Worm (Caenorhabditis elegans) whole organism, L3 larva: ENCODE results near the gene srh-46.

Experiments
- ZK546.5 ChIP-seq: sonication (generic microtip); optimal IDR thresholded peaks from 2 replicates; lab custom pipeline; 2017; ENCODE audit warnings: missing biosample characterization, missing genetic modification characterization
- aly-2 ChIP-seq: fragments of 150-350 bp; optimal IDR thresholded peaks from 2 replicates; lab custom pipeline; 2014; ENCODE audit warnings: missing biosample characterization, missing genetic modification characterization
- ama-1 ChIP-seq: fragments of 150-350 bp; optimal IDR thresholded peaks from 2 replicates; lab custom pipeline; 2018
- ceh-28 ChIP-seq: fragments of 150-350 bp; optimal IDR thresholded peaks from 2 replicates; lab custom pipeline; 2014; ENCODE audit warnings: missing biosample characterization, missing genetic modification reagents, missing genetic modification characterization
- daf-12 ChIP-seq: fragments of 150-350 bp; optimal IDR thresholded peaks from 2 replicates; lab custom pipeline; 2014; ENCODE audit warnings: missing biosample characterization, missing genetic modification reagents, missing genetic modification characterization
- egl-27 ChIP-seq: sonication (generic microtip); optimal IDR thresholded peaks from 4 replicates; lab custom pipeline; 2017; ENCODE audit warnings: missing biosample characterization, missing genetic modification reagents, missing genetic modification characterization
- egl-5 ChIP-seq: fragments of 150-350 bp; optimal IDR thresholded peaks from 2 replicates; lab custom pipeline; 2017; ENCODE audit warnings: missing biosample characterization, missing genetic modification reagents, missing genetic modification characterization, inconsistent platforms
- elt-1 ChIP-seq: fragments of 150-350 bp; optimal IDR thresholded peaks from 2 replicates; lab custom pipeline; 2014; ENCODE audit warnings: missing biosample characterization, missing genetic modification characterization
- elt-2 ChIP-seq: sonication (generic microtip); optimal IDR thresholded peaks from 2 replicates; lab custom pipeline; 2016; ENCODE audit warnings: missing genetic modification reagents, mild to moderate bottlenecking, missing genetic modification characterization, missing compliant biosample characterization
- elt-3 ChIP-seq, 3 experiments: fragments of 150-350 bp in 1 of 3; sonication (generic microtip) in 2 of 3; optimal IDR thresholded peaks; 2 replicates in 2 of 3; 4 replicates in 1 of 3; lab custom pipeline; 2014 to 2017; ENCODE audit warnings: missing biosample characterization in 3 of 3, missing genetic modification characterization in 3 of 3
- eor-1 ChIP-seq, 2 experiments: fragments of 150-350 bp; optimal IDR thresholded peaks; 2 replicates each; lab custom pipeline; 2014 to 2018; ENCODE audit warnings: missing biosample characterization in 2 of 2, missing genetic modification characterization in 2 of 2
- fkh-10 ChIP-seq: sonication (generic microtip); optimal IDR thresholded peaks from 2 replicates; lab custom pipeline; 2017; ENCODE audit warnings: missing biosample characterization, missing genetic modification reagents, missing genetic modification characterization
- fkh-2 ChIP-seq: fragments of 150-350 bp; optimal IDR thresholded peaks from 2 replicates; lab custom pipeline; 2014; ENCODE audit warnings: missing biosample characterization, missing genetic modification reagents, missing genetic modification characterization
- fos-1 ChIP-seq: fragments of 150-350 bp; optimal IDR thresholded peaks from 2 replicates; lab custom pipeline; 2014; ENCODE audit warnings: missing biosample characterization, missing genetic modification characterization
- hmg-11 ChIP-seq: sonication (generic microtip); optimal IDR thresholded peaks from 2 replicates; lab custom pipeline; 2016; ENCODE audit warnings: missing genetic modification characterization, missing compliant biosample characterization
- lin-15B ChIP-seq: fragments of 150-350 bp; optimal IDR thresholded peaks from 2 replicates; lab custom pipeline; 2014; ENCODE audit warnings: missing biosample characterization, missing genetic modification characterization
- lin-39 ChIP-seq: fragments of 150-350 bp; optimal IDR thresholded peaks from 2 replicates; lab custom pipeline; 2018; ENCODE audit warnings: missing biosample characterization, missing genetic modification reagents, missing genetic modification characterization
- mml-1 ChIP-seq: fragments of 150-350 bp; sonication (generic microtip); optimal IDR thresholded peaks from 3 replicates; lab custom pipeline; 2014; ENCODE audit warnings: missing biosample characterization, missing genetic modification characterization
- nfya-1 ChIP-seq: sonication (generic microtip); optimal IDR thresholded peaks from 2 replicates; lab custom pipeline; 2017; ENCODE audit warnings: missing genetic modification characterization, mild to moderate bottlenecking, missing compliant biosample characterization, antibody characterized with exemption, moderate library complexity; ENCODE audit not compliant: insufficient read depth
- nhr-23 ChIP-seq: fragments of 150-350 bp; optimal IDR thresholded peaks from 2 replicates; lab custom pipeline; 2014; ENCODE audit warnings: missing biosample characterization, missing genetic modification reagents, missing genetic modification characterization
- nhr-25 ChIP-seq: sonication (generic microtip); optimal IDR thresholded peaks from 2 replicates; lab custom pipeline; 2017; ENCODE audit warnings: missing biosample characterization, missing genetic modification characterization
- nhr-43 ChIP-seq: sonication (generic microtip); optimal IDR thresholded peaks from 2 replicates; lab custom pipeline; 2016; ENCODE audit warnings: mild to moderate bottlenecking, missing genetic modification characterization, missing compliant biosample characterization; ENCODE audit not compliant: poor library complexity, severe bottlenecking
- nhr-76 ChIP-seq: fragments of 150-350 bp; sonication (generic microtip); optimal IDR thresholded peaks from 5 replicates; lab custom pipeline; 2014; ENCODE audit warnings: missing biosample characterization, missing genetic modification characterization
- nhr-77 ChIP-seq: fragments of 150-350 bp; optimal IDR thresholded peaks from 2 replicates; lab custom pipeline; 2014; ENCODE audit warnings: missing biosample characterization, missing genetic modification characterization
- pha-4 ChIP-seq: fragments of 150-350 bp; optimal IDR thresholded peaks from 2 replicates; lab custom pipeline; 2014; ENCODE audit warnings: missing biosample characterization, missing genetic modification reagents, missing genetic modification characterization
- pqm-1 ChIP-seq: fragments of 150-350 bp; optimal IDR thresholded peaks from 2 replicates; lab custom pipeline; 2017; ENCODE audit warnings: missing biosample characterization, missing genetic modification characterization, inconsistent platforms
- skn-1 ChIP-seq: fragments of 150-350 bp; optimal IDR thresholded peaks from 2 replicates; lab custom pipeline; 2014; ENCODE audit warnings: missing biosample characterization, missing genetic modification characterization
- snpc-4 ChIP-seq: fragments of 150-350 bp; optimal IDR thresholded peaks from 2 replicates; lab custom pipeline; 2014; ENCODE audit warnings: missing biosample characterization, missing genetic modification characterization
- tbx-2 ChIP-seq: sonication (generic microtip); optimal IDR thresholded peaks from 2 replicates; lab custom pipeline; 2016; ENCODE audit warnings: mild to moderate bottlenecking, missing genetic modification characterization, missing compliant biosample characterization
- unc-39 ChIP-seq: sonication (generic microtip); optimal IDR thresholded peaks from 4 replicates; lab custom pipeline; 2017; ENCODE audit warnings: missing biosample characterization, missing genetic modification characterization
- zag-1 ChIP-seq: fragments of 150-350 bp; optimal IDR thresholded peaks from 2 replicates; lab custom pipeline; 2014; ENCODE audit warnings: missing biosample characterization, missing genetic modification characterization
- ztf-11 ChIP-seq: fragments of 150-350 bp; optimal IDR thresholded peaks from 2 replicates; lab custom pipeline; 2014; ENCODE audit warnings: missing biosample characterization, missing genetic modification characterization
- ztf-4 ChIP-seq: fragments of 150-350 bp; optimal IDR thresholded peaks from 2 replicates; lab custom pipeline; 2014; ENCODE audit warnings: missing biosample characterization, missing genetic modification characterization

srh-46 gene

ce11 chrV:11341913-11342312 is 39.2 kb upstream of the srh-46 start, which contains the start of gene T02E9.5:
Gene T02E9.5, plus strand, starts transcription at chrV:11342233.
- TF ChIP-seq elt-3 (tag; optimal IDR thresholded peaks at IDR 0.05; lab: Kevin White, UChicago): no peak
- TF ChIP-seq fkh-2: no peak
- TF ChIP-seq eor-1 (tag; optimal IDR thresholded peaks at IDR 0.05; lab: Kevin White, UChicago): no peak
- TF ChIP-seq ztf-11 (tag; lab: Kevin White, UChicago): no peak
- no peak for TF ChIP-seq unc-39 (tag; lab: Kevin White, UChicago)
- no peak for TF ChIP-seq nhr-77 (tag; lab: Kevin White, UChicago)
- TF ChIP-seq lin-15B (tag; lab: Kevin White, UChicago): no peak
- TF ChIP-seq nhr-23 (tag; lab: Kevin White, UChicago): no peak
- no peak for TF ChIP-seq egl-27 (tag; lab: Kevin White, UChicago)
- TF ChIP-seq, all 47 proteins: peak for 0

ce11 chrV:11341130-11341675 is 38.5 kb upstream of the srh-46 start:
- TF ChIP-seq lin-15B (tag; lab: Kevin White, UChicago): no peak
- peak; percentile 27 for TF ChIP-seq nfya-1
- peak; percentile 91 for TF ChIP-seq fkh-10 (GFP tag; lab: Kevin White, UChicago)
- TF ChIP-seq snpc-4 (tag; lab: Kevin White, UChicago): no peak

DNA sequence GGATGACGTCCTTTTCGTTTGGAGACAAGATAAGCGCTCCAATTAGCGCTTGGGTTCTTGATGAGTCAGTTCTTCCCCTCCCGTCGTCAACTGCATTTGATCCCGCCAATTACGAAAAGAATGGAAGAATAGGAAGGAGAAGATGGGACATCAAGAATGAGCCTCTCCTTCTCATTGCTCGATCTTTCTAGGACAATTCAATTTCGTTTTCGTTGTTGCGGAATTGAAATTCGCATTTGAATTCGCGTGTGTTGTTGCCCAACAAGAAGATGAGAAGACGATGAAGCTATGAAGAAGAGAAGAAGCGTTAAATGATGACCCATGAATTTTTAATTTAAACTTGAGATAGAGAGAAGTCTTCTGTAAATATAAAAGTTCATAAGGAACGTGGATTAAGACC is 34.2 kb upstream of the srh-46 start:
- TF ChIP-seq skn-1: no peak
- peak; percentile 36 for TF ChIP-seq fkh-10 (GFP tag; lab: Kevin White, UChicago)
- TF ChIP-seq, all 47 proteins: peak for 1

- TF ChIP-seq fos-1 (tag; lab: Kevin White, UChicago): no peak
- TF ChIP-seq fkh-2: no peak
- no peak for TF ChIP-seq elt-1
- TF ChIP-seq nhr-77 (tag; lab: Kevin White, UChicago): no peak
- TF ChIP-seq eor-1 (tag; optimal IDR thresholded peaks at IDR 0.05; lab: Kevin White, UChicago): no peak
- no peak for TF ChIP-seq ceh-28
- no peak for TF ChIP-seq tbx-2 (tag; lab: Kevin White, UChicago)
- TF ChIP-seq aly-2 (tag; lab: Kevin White, UChicago): no peak
- TF ChIP-seq nhr-43: no peak
- TF ChIP-seq egl-5 (tag; lab: Kevin White, UChicago): no peak
Measured at ce11 chrV:11335757-11336418, 33.2 kb upstream of the srh-46 start.

DNA sequence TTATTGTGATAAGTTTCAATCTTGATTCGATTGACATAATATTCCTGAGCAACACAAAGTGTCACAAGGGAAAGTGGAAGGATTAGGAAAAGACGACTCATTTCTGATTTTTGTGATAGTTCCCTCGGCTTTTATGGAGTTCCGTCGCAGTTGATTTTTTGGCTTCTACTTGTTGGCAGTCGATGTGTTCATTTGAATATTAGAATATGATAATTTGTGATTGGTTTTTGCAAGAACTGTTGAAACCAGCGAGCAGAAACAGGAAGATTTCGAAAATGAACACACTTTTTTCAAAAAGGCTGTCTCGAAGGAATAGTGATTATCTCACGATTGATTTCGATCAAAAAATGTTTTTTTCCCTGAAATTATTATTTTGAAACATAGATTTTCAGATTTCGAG is 31.5 kb upstream of the srh-46 start, which contains the start of gene T02E9.6:
Gene T02E9.6 (minus strand): TSS at position 101 of the 400 bp plus-strand sequence.
- TF ChIP-seq nfya-1: no peak
- TF ChIP-seq zag-1: no peak
- TF ChIP-seq daf-12: no peak
- no peak for TF ChIP-seq elt-1
- TF ChIP-seq lin-39: no peak
- no peak for TF ChIP-seq nhr-77 (tag; lab: Kevin White, UChicago)
- TF ChIP-seq nhr-43: no peak
- no peak for TF ChIP-seq fkh-2
- TF ChIP-seq, all 47 proteins: peak for 0

DNA sequence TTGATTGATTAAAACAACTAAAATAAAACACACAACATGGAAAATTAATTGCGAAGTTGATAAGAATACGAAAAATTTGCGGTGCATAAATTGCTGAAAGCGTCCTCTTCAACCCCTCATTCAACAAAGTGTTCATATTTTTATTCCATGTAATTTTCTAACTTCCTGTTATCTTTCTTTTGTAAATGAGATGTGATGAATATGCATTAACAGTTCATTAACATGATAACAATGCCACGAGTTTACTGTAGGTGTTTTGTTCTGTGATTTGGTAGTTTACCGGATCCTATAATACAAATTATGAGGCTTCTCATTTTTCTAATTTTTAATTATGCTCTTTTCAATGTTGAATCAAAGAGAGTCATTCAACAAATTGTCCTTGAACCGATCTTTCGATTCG is 26.4 kb upstream of the srh-46 start, which contains the start of gene F47G9.6:
Gene F47G9.6 (plus strand): TSS at position 301 of the 400 bp plus-strand sequence.
- TF ChIP-seq ZK546.5 (no peak), nhr-43 (no peak), nhr-76 (tag; lab: Kevin White, UChicago) (no peak), fkh-2 (no peak), pqm-1 (tag; lab: Kevin White, UChicago) (no peak)

DNA sequence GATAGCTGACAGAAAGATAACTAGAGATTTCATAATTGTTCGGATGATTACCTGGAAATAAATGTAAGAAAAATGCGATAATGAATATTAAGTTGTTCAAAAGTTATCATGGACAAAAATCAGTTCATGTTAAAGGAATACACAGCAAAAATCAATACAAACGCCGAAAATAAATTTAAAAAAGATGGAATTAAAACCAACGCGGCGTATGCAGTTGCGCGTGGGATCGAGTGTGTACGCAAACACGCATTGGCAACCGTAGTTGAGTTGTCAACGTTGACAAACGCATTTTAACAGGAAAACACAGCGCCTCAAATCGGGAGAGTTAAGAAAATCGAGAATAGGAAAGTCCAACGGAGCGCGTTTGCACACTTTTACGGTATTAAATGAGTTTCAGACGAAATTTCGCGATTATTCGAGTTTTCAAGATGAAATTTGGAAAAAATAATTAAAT is 24.3 kb upstream of the srh-46 start, which contains the start of gene tmed-10:
Gene tmed-10 (minus strand): TSS at position 51 of the 454 bp plus-strand sequence.
- TF ChIP-seq egl-5 (tag; lab: Kevin White, UChicago) (peak; percentile 3), nhr-77 (tag; lab: Kevin White, UChicago) (no peak), ama-1 (lab: Kevin White, UChicago) (no peak), nhr-43 (no peak), lin-39 (peak; percentile 64), fos-1 (tag; lab: Kevin White, UChicago) (no peak), pha-4 (tag; lab: Kevin White, UChicago) (peak; percentile 82), hmg-11 (peak; percentile 34), nhr-23 (tag; lab: Kevin White, UChicago) (peak; percentile 36), ztf-4 (tag; lab: Kevin White, UChicago) (no peak), eor-1 (tag; optimal IDR thresholded peaks at IDR 0.05; lab: Kevin White, UChicago) (no peak), ceh-28 (no peak), nfya-1 (peak; percentile 72), nhr-25 (peak; percentile 57), snpc-4 (tag; lab: Kevin White, UChicago) (peak; percentile 69), mml-1 (tag; lab: Kevin White, UChicago) (no peak), elt-2 (tag; lab: Kevin White, UChicago) (peak; percentile 50), lin-15B (tag; lab: Kevin White, UChicago) (peak; percentile 80)
